Worm (Caenorhabditis elegans) whole organism, midembryonic: ENCODE results near the gene Y47D3A.32.

Experiments
- T22C8.4 ChIP-seq: fragments of 200-800 bp; sonication (Bioruptor generic); IDR thresholded peaks from 2 replicates; pipeline ENCODE4 v1.3.6; 2022; ENCODE audit warnings: missing genetic modification characterization, missing compliant biosample characterization
- cog-1 ChIP-seq: sonication (generic microtip); optimal IDR thresholded peaks from 2 replicates; lab custom pipeline; 2016; ENCODE audit warnings: missing genetic modification characterization, missing compliant biosample characterization
- flt-1 ChIP-seq: fragments of 200-800 bp; sonication (Bioruptor generic); IDR thresholded peaks from 2 replicates; pipeline ENCODE4 v1.3.6; 2022; ENCODE audit warnings: missing genetic modification characterization, missing compliant biosample characterization
- klf-2 ChIP-seq: fragments of 200-800 bp; sonication (Bioruptor generic); conservative IDR thresholded peaks from 2 replicates; pipeline ENCODE4 v1.3.6; 2022; ENCODE audit warnings: missing genetic modification reagents, missing genetic modification characterization, missing compliant biosample characterization
- med-1 ChIP-seq: sonication (generic microtip); optimal IDR thresholded peaks from 2 replicates; lab custom pipeline; 2017; ENCODE audit warnings: missing genetic modification characterization, mild to moderate bottlenecking, missing compliant biosample characterization, antibody characterized with exemption, missing genetic modification reagents; ENCODE audit not compliant: insufficient read depth
- ref-1 ChIP-seq: fragments of 200-800 bp; sonication (Bioruptor generic); conservative IDR thresholded peaks from 2 replicates; pipeline ENCODE4 v1.3.6; 2022; ENCODE audit warnings: missing genetic modification reagents, missing genetic modification characterization, missing compliant biosample characterization
- tab-1 ChIP-seq: fragments of 200-800 bp; sonication (Bioruptor generic); IDR thresholded peaks from 2 replicates; pipeline ENCODE4 v1.3.6; 2022; ENCODE audit warnings: missing genetic modification characterization, missing compliant biosample characterization
- ztf-23 ChIP-seq: fragments of 200-800 bp; sonication (Bioruptor generic); IDR thresholded peaks from 2 replicates; pipeline ENCODE4 v1.3.6; 2022; ENCODE audit warnings: missing genetic modification reagents, missing genetic modification characterization, missing compliant biosample characterization
- ztf-29 ChIP-seq: fragments of 200-800 bp; sonication (Bioruptor generic); IDR thresholded peaks from 2 replicates; pipeline ENCODE4 v1.3.6; 2022; ENCODE audit warnings: missing genetic modification reagents, missing genetic modification characterization, missing compliant biosample characterization

Y47D3A.32 gene

DNA sequence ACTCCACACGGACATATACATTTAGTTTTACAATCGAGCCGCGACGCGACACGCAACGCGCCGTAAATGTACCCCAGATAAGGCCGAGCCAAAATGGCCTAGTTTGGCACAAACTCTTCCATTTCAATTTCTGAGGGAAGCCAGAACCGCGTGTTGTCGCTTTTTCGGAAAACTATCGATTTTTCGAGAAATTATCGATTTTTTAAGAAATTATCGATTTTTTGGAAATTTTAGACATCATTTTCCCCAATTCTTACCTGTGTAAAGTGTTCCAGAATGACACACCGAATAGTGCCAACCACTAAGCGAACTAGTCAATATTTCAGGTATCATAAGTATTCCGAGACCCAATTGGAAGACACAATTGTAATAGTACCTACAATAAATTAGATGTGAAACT is 20.8 kb upstream of the Y47D3A.32 start:
- TF ChIP-seq ztf-23 (GFP tag; lab: Robert Waterston, UW) (no peak), T22C8.4 (peak; percentile 76), med-1 (GFP tag; lab: Kevin White, UChicago) (no peak)

DNA sequence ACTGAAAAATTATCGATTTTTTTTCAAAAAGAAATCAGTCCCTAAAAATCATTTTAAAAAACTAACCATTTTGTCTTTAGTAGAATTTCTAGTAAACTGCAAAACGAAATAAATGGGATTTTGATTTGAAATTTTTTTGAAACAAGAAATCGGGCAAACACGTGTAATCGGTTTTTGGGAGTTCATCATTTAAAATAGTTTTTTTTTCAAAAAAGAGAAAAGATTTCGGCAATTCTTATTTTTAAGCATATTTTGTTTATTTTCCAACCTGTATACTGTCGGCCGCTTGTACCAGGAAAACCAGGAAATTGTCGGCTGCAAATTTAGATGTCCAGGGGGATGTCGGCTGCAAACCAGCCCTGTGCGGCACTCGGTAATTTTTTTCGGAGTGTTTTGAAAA is 20.2 kb upstream of the Y47D3A.32 start, which contains the start of gene elo-8:
TSS of gene elo-8 (minus strand) at position 101 of the 400 bp plus-strand sequence.
- TF ChIP-seq T22C8.4 (no peak), ztf-29 (no peak), med-1 (GFP tag; lab: Kevin White, UChicago) (no peak), cog-1 (no peak), tab-1 (GFP tag; lab: Robert Waterston, UW) (no peak), klf-2 (no peak), ztf-23 (GFP tag; lab: Robert Waterston, UW) (no peak), ref-1 (no peak), flt-1 (GFP tag; lab: Robert Waterston, UW) (no peak)

DNA sequence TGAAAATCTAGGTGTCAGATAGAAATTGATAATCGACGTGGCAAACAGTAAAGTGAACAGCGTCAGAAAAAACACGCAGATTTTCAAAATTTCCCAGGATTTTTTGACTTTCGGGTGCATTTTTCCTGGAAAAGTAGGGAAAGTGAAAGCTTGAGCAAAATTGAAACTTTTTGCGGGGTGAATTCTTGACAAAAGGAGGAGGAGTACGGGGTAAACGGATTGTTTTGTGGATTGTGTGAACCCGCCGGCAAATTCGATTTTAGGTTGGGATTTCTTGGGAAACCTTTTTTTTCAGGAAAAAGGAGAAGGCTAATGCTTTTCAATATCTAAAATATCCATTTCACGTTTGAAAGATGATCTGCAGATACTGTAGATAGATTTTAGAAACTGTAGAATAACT is 17.4 kb upstream of the Y47D3A.32 start, which contains the start of gene Y47D3A.34:
TSS of gene Y47D3A.34 (minus strand) at position 120 of the 400 bp plus-strand sequence.
- TF ChIP-seq T22C8.4 (no peak), flt-1 (GFP tag; lab: Robert Waterston, UW) (no peak)

DNA sequence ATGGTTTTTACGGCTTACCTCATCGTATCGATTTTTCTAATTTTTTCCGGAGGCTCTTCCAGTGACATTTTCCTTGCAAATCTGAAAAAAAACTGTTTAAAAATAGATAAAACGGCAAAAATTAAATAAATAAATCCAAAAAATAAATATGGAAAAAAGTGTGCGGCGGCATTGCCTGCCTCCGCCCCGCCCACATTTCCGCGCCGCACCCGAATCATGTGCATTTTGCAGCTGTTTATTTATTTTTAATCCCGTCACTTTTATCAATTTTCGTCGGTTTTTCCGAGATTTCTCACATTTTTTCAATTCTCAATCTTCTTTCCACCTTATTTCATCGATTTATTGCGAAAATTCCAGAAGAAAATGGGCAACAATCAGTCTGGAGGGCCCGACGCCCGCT is 15.4 kb upstream of the Y47D3A.32 start, which contains the start of the genes Y47D3A.14 and aakb-2:
TSS of gene Y47D3A.14 (minus strand) at position 81 of the 400 bp plus-strand sequence.
TSS of gene aakb-2 (plus strand) at position 356 of the 400 bp plus-strand sequence.
- TF ChIP-seq flt-1 (GFP tag; lab: Robert Waterston, UW), result peak; percentile 59; the same call in 1 of the 2 replicates
- no peak for TF ChIP-seq klf-2
- no peak for TF ChIP-seq cog-1
- TF ChIP-seq T22C8.4, result no peak
- peak; percentile 58 for TF ChIP-seq med-1 (GFP tag; lab: Kevin White, UChicago)
- no peak for TF ChIP-seq ref-1
- TF ChIP-seq ztf-29, result no peak
- peak; percentile 74 for TF ChIP-seq ztf-23 (GFP tag; lab: Robert Waterston, UW)
- TF ChIP-seq tab-1 (GFP tag; lab: Robert Waterston, UW), result no peak

DNA sequence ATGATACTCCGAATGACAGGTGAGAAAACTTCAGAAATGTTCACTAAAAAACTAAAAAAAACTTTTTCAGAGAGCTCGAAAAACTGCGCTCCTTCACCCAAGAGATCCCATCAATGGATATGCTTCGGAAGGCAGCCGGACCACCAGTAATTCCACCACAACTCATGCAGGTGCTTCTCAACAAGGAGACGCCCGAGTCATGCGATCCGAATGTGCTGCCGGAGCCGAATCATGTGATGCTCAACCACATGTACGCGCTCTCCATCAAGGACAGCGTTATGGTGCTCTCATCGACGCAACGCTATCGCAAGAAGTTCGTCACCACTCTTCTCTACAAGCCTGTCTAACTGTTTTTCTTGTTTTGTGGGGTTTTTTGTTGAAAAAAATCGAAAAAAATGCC is 14.4 kb upstream of the Y47D3A.32 start:
- TF ChIP-seq med-1 (GFP tag; lab: Kevin White, UChicago) (no peak), ztf-29 (no peak), flt-1 (GFP tag; lab: Robert Waterston, UW) (no peak), T22C8.4 (no peak), cog-1 (no peak), ref-1 (no peak), ztf-23 (GFP tag; lab: Robert Waterston, UW) (no peak), tab-1 (GFP tag; lab: Robert Waterston, UW) (no peak), klf-2 (no peak)

DNA sequence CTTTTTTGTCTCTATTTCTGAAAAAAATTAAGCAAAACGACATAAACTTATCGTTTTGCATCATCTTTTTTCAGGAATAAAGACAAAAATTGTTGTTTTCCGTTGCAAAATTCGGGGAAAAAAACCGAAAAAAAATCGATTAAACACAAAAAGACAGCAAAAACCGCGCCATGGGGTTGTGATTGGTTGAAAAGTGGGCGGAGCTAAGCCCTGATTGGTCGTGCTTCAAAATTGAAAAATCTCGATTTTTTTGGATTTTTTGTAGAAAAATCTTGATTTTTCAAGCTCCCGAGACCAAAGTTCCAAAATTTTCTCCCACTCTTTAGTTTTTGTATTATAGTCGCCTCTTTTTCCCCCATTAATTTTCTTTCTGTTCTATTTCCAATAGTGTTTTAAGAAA is 13.9 kb upstream of the Y47D3A.32 start:
- no peak for TF ChIP-seq flt-1 (GFP tag; lab: Robert Waterston, UW)
- TF ChIP-seq ztf-23 (GFP tag; lab: Robert Waterston, UW), result no peak
- TF ChIP-seq ztf-29, result no peak
- TF ChIP-seq T22C8.4, result no peak
- no peak for TF ChIP-seq ref-1
- no peak for TF ChIP-seq cog-1
- TF ChIP-seq med-1 (GFP tag; lab: Kevin White, UChicago), result no peak
- TF ChIP-seq klf-2, result no peak
- TF ChIP-seq tab-1 (GFP tag; lab: Robert Waterston, UW), result no peak

DNA sequence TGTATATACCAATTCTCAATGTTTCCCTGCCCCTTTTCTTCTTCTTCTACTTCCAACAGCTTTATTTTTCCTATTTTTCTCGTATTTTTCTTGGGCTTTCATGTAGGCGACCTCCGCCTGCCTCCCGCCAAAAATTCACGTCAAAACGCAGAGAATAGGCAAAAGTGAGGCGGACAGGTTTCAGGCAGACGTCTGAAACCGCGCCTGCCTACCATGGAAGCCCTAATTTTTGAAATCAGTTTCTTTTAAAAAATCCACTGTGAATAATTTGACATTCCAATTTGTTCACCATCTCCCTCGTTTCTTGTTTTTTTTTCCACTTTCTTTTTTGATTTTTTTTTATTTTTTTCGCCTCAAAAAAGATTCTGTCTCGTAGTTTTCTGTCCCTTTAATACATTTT is 13.4 kb upstream of the Y47D3A.32 start:
- no peak for TF ChIP-seq tab-1 (GFP tag; lab: Robert Waterston, UW)
- TF ChIP-seq klf-2, result no peak
- no peak for TF ChIP-seq ref-1

DNA sequence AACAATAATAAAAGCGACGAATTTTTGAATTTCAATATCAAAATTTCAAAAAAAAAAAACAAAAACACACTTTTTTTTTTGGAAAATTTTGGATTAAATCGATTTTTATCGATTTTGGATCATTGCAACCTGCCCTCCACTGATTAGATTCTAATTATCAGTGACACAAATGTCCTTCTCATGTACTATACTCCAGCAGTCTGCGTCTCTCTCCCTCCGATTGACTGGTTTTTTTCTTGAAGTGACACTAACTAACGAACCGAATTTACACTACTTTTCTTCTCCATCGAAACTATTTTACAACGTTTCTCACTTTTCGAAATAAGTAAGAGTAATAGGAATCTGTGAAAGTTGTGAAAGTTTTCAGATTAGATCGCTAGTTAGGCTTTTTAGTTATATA is 11.4 kb upstream of the Y47D3A.32 start:
- no peak for TF ChIP-seq flt-1 (GFP tag; lab: Robert Waterston, UW)
- no peak for TF ChIP-seq klf-2
- TF ChIP-seq ztf-29, result no peak
- no peak for TF ChIP-seq ztf-23 (GFP tag; lab: Robert Waterston, UW)
- TF ChIP-seq ref-1, result no peak
- no peak for TF ChIP-seq cog-1
- TF ChIP-seq T22C8.4, result no peak
- TF ChIP-seq tab-1 (GFP tag; lab: Robert Waterston, UW), result no peak
- no peak for TF ChIP-seq med-1 (GFP tag; lab: Kevin White, UChicago)

DNA sequence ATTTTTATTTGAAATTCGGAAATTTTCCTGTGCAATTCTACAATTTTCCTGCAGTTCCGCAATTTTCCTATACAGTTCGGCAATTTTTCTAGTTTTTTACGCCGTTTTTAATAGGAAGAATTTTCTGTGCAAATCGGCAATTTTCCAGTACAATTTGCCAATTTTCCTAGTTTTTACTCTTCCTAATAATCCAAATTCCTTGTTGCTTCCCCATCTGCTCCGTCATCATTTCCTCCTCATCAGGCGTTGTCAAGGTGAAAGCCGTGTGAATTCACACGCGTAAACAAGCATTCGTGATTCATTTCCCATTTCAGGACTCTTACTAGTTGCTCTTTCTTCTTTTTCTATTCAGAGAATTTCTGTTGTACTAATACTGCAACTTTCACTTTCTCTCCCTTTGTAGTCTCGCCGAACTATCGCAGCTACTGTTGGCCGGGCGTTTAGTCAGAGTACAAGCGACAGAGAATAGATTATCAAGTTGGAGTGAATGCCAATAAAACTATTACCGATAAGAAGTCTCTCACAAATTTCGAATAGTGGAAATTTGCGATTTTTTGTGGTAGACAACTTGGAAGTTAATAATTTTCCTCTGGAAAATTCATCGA is 10.5 kb upstream of the Y47D3A.32 start:
- TF ChIP-seq ztf-23 (GFP tag; lab: Robert Waterston, UW), result no peak
- no peak for TF ChIP-seq ztf-29
- TF ChIP-seq med-1 (GFP tag; lab: Kevin White, UChicago), result no peak
- no peak for TF ChIP-seq cog-1
- TF ChIP-seq flt-1 (GFP tag; lab: Robert Waterston, UW), result no peak
- no peak for TF ChIP-seq T22C8.4
- no peak for TF ChIP-seq tab-1 (GFP tag; lab: Robert Waterston, UW)
- no peak for TF ChIP-seq klf-2
- TF ChIP-seq ref-1, result no peak

DNA sequence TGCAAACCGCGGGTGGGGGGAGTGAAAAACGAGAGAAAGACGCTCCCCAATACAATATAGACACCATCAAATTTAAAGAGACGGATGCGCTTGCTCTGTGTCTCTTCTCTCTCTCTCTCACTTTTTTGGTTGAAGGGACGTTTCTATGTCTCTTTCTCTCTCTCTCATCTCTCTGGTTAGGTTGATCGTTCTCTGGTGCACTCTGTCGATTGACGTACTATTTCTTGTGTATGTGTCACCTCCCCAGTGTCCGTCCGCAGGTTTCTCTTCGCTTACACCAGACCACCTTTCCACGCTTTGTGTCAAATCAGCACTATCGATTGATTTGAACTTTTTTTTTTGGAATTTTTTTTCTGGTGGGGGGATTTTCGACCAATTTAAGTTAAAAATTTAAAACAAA is 8.8 kb upstream of the Y47D3A.32 start:
- TF ChIP-seq tab-1 (GFP tag; lab: Robert Waterston, UW) (no peak), ztf-29 (no peak), ztf-23 (GFP tag; lab: Robert Waterston, UW) (no peak), ref-1 (no peak), med-1 (GFP tag; lab: Kevin White, UChicago) (no peak), cog-1 (peak; percentile 33), flt-1 (GFP tag; lab: Robert Waterston, UW) (no peak), klf-2 (no peak), T22C8.4 (peak; percentile 65)

DNA sequence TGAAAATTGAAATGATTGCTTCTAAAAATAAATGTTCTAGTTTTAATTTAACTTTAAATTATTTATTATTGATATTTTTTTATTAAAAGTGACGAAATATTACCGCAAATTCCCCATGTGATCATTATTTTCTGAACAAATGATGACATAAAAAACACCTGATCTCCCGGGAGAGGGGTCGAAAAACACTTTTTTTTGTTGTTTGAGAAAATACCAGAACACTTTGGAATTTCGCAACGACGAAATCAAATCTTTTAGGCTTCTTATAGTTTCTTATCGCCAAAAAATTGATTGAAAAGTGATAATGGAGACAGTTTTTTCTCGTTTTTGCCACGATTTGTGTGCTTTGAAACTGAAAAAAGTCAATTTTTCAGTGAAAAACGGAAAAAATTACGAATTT is 7.9 kb upstream of the Y47D3A.32 start:
- TF ChIP-seq flt-1 (GFP tag; lab: Robert Waterston, UW) (no peak), ref-1 (no peak), tab-1 (GFP tag; lab: Robert Waterston, UW) (no peak), med-1 (GFP tag; lab: Kevin White, UChicago) (no peak), ztf-29 (no peak), cog-1 (no peak), klf-2 (no peak), T22C8.4 (no peak)
